Worm (Caenorhabditis elegans) whole organism, L4/young adult: Measurements from ENCODE around the gene cpx-2.

Experiments used
- W03F9.2 ChIP-seq: fragments of 150-350 bp; optimal IDR thresholded peaks from 2 replicates; lab custom pipeline; 2014; ENCODE audit warnings: missing biosample characterization, missing genetic modification characterization
- dao-5 ChIP-seq: sonication (generic microtip); optimal IDR thresholded peaks from 2 replicates; lab custom pipeline; 2016; ENCODE audit warnings: missing genotype, missing genetic modification characterization, moderate library complexity, missing compliant biosample characterization
- him-1 ChIP-seq: sonication (generic microtip); optimal IDR thresholded peaks from 2 replicates; lab custom pipeline; 2016; ENCODE audit warnings: missing genotype, missing genetic modification reagents, missing genetic modification characterization, missing compliant biosample characterization

ce11 chrX:13062934-13063585, 8.0 kb downstream of the cpx-2 start, which contains the start of gene K03A11.5:
- TF ChIP-seq W03F9.2 (no peak), him-1 (no peak), dao-5 (tag; lab: Kevin White, UChicago) (no peak)
